Worm (Caenorhabditis elegans): ENCODE data around the gene Y37E11AL.9.
A peak's percentile ranks its signal among the peaks of the same experiment; 100 is the strongest.

The Y37E11AL.9 gene

DNA sequence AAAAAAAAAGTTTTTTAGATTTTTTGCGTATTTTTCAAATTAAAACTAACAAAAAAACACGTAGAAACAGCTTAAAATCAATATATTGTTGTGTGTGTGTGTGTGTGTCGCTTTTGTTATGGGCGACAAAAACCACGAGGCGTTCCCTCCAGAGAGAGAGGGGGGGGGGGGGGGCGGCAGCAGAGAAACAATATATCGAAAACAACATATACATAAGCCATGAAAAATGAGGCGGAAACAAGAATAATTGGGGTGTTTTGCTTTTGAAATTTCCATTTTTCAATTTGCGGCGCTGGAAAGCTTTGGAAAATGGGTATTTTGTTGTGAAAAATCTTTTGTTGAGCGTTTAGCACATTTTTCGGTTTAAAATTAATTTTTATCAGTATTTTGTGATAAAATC is 24.9 kb upstream of the Y37E11AL.9 start, which contains the start of gene Y37E11AM.2:
Gene Y37E11AM.2, minus strand, starts transcription at position 101 of the 400 bp plus-strand sequence.
- TF ChIP-seq zfp-3 (GFP tag; conservative IDR thresholded peaks at IDR 0.05) (no peak), arid-1 (GFP tag; conservative IDR thresholded peaks at IDR 0.05) (no peak), ztf-11 (tag; optimal IDR thresholded peaks at IDR 0.05) (no peak), hmg-1.1 (GFP tag; IDR thresholded peaks at IDR 0.05) (no peak), ZK337.2 (GFP tag; IDR thresholded peaks at IDR 0.05) (no peak), ctbp-1 (GFP tag; IDR thresholded peaks at IDR 0.05) (no peak), lin-13 (GFP tag; optimal IDR thresholded peaks at IDR 0.05) (no peak), F44E2.7 (GFP tag; IDR thresholded peaks at IDR 0.05) (no peak), duxl-1 (tag; optimal IDR thresholded peaks at IDR 0.05; ENCODE audit: poor library complexity) (no peak), lin-39 (tag; optimal IDR thresholded peaks at IDR 0.05) (no peak), egl-27 (tag; optimal IDR thresholded peaks at IDR 0.05) (no peak), ceh-28 (tag; optimal IDR thresholded peaks at IDR 0.05) (no peak), nhr-76 (tag; optimal IDR thresholded peaks at IDR 0.05) (no peak), sdz-12 (GFP tag; optimal IDR thresholded peaks at IDR 0.05) (no peak), lim-7 (GFP tag; IDR thresholded peaks at IDR 0.05) (no peak), nhr-237 (tag; optimal IDR thresholded peaks at IDR 0.05) (no peak), ceh-82 (tag; optimal IDR thresholded peaks at IDR 0.05) (no peak), mes-2 (tag; optimal IDR thresholded peaks at IDR 0.05; ENCODE audit: poor library complexity, severe bottlenecking) (no peak)

DNA sequence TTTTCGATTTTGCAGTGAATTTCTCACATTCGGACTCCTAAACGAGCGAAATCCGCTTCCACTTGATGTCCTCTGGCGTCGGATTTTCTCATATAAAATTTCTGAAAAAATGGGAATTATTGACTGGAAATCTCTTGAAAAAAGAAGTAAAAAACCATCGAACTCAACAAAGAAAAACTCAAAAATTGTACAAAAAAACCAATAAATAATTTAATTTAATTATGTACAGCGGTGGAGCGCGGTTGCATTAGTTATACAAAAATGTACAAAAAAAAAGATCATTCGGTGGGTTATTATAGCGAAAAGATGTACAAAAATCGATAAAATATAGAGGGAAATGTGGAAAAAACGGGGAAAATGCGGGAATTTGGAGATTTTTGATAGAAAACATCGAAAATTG is 22.2 kb upstream of the Y37E11AL.9 start, which contains the start of gene Y37E11AM.4:
Gene Y37E11AM.4, minus strand, starts transcription at position 101 of the 400 bp plus-strand sequence.
- TF ChIP-seq ama-1 (optimal IDR thresholded peaks at IDR 0.05) = no peak
- TF ChIP-seq nhr-25 (tag; optimal IDR thresholded peaks at IDR 0.05; ENCODE audit: borderline replicate concordance, insufficient read depth) = no peak
- no peak for TF ChIP-seq mep-1 (tag; optimal IDR thresholded peaks at IDR 0.05)
- no peak for TF ChIP-seq nhr-42 (GFP tag; IDR thresholded peaks at IDR 0.05)
- TF ChIP-seq Y105C5A.15 (GFP tag; IDR thresholded peaks at IDR 0.05) = no peak
- TF ChIP-seq F49E8.2 (tag; optimal IDR thresholded peaks at IDR 0.05; ENCODE audit: borderline replicate concordance) = no peak

DNA sequence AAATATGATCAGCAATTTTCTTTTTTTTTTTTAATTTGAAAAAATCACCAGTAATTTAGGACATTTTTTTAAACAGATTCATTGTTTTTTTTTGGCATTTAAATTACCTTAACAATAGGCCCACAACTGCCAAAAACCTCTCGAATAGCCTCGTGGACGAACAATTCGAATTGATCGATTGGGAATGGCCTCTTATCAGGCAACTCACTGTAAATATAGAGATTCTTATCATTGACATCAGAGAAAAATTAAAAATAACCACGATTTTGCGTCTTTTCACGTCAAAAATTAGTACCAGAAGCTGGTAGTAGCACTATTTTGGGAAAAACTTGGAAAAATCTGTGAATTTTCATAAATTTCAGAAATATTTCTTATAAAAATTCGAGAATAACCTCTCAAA is 21.5 kb upstream of the Y37E11AL.9 start:
- TF ChIP-seq nhr-6 (tag; optimal IDR thresholded peaks at IDR 0.05) (no peak), nhr-102 (tag; optimal IDR thresholded peaks at IDR 0.05) (no peak), rbr-2 (tag; optimal IDR thresholded peaks at IDR 0.05) (no peak), madf-5 (GFP tag; IDR thresholded peaks at IDR 0.05) (no peak), daf-16 (GFP tag; optimal IDR thresholded peaks at IDR 0.05) (no peak), daf-16 (tag; optimal IDR thresholded peaks at IDR 0.05) (peak; percentile 57), nhr-237 (tag; optimal IDR thresholded peaks at IDR 0.05) (no peak), nhr-28 (tag; optimal IDR thresholded peaks at IDR 0.05) (peak; percentile 16), mep-1 (tag; optimal IDR thresholded peaks at IDR 0.05) (no peak), set-16 (GFP tag; IDR thresholded peaks at IDR 0.05) (no peak), dmd-6 (GFP tag; IDR thresholded peaks at IDR 0.05) (0 out of 2 replicates have a peak, but pooled peaks have one; percentile 15), tag-97 (GFP tag; IDR thresholded peaks at IDR 0.05) (no peak), pqm-1 (tag; optimal IDR thresholded peaks at IDR 0.05) (peak; percentile 20), ZK337.2 (GFP tag; IDR thresholded peaks at IDR 0.05) (no peak), F37D6.2 (tag; optimal IDR thresholded peaks at IDR 0.05) (no peak), dve-1 (tag; optimal IDR thresholded peaks at IDR 0.05; ENCODE audit: insufficient read depth) (peak; percentile 32), nhr-76 (tag; optimal IDR thresholded peaks at IDR 0.05) (no peak), php-3 (GFP tag; IDR thresholded peaks at IDR 0.05) (no peak), ama-1 (optimal IDR thresholded peaks at IDR 0.05) (no peak), saeg-2 (GFP tag; IDR thresholded peaks at IDR 0.05) (no peak), ztf-11 (tag; optimal IDR thresholded peaks at IDR 0.05) (no peak), egl-43 (GFP tag; IDR thresholded peaks at IDR 0.05) (no peak), nhr-77 (tag; optimal IDR thresholded peaks at IDR 0.05) (no peak), zfp-2 (tag; optimal IDR thresholded peaks at IDR 0.05) (no peak)
